Worm (Caenorhabditis elegans) whole organism, L2 larva: ENCODE measurements around the gene Y105C5A.1272.

ENCODE experiments used
- ZK546.5 ChIP-seq: sonication (generic microtip); optimal IDR thresholded peaks from 2 replicates; lab custom pipeline; 2017; ENCODE audit warnings: missing biosample characterization, missing genetic modification characterization
- egl-27 ChIP-seq: sonication (generic microtip); optimal IDR thresholded peaks from 3 replicates; lab custom pipeline; 2017; ENCODE audit warnings: missing biosample characterization, missing genetic modification reagents, missing genetic modification characterization
- fos-1 ChIP-seq: fragments of 150-350 bp; optimal IDR thresholded peaks from 2 replicates; lab custom pipeline; 2014; ENCODE audit warnings: missing biosample characterization, missing genetic modification characterization
- lin-11 ChIP-seq: fragments of 150-350 bp; sonication (generic microtip); optimal IDR thresholded peaks from 2 replicates; lab custom pipeline; 2014; ENCODE audit warnings: missing biosample characterization, missing genetic modification characterization, inconsistent platforms, mixed read lengths
- mab-5 ChIP-seq: fragments of 150-350 bp; optimal IDR thresholded peaks from 2 replicates; lab custom pipeline; 2014; ENCODE audit warnings: missing biosample characterization, missing genetic modification characterization
- nhr-237 ChIP-seq: fragments of 150-350 bp; optimal IDR thresholded peaks from 2 replicates; lab custom pipeline; 2014; ENCODE audit warnings: missing biosample characterization, missing genetic modification characterization
- nhr-25 ChIP-seq: fragments of 150-350 bp; sonication (generic microtip); optimal IDR thresholded peaks from 3 replicates; lab custom pipeline; 2014; ENCODE audit warnings: missing biosample characterization, missing genetic modification characterization
- sma-3 ChIP-seq: sonication (generic microtip); optimal IDR thresholded peaks from 2 replicates; lab custom pipeline; 2016; ENCODE audit warnings: missing genetic modification reagents, missing genetic modification characterization, missing compliant biosample characterization
- unc-62 ChIP-seq: fragments of 150-350 bp; optimal IDR thresholded peaks from 2 replicates; lab custom pipeline; 2014; ENCODE audit warnings: missing biosample characterization, missing genetic modification reagents, missing genetic modification characterization

- TF ChIP-seq fos-1 (peak; percentile 29), nhr-25 (no peak), unc-62 (GFP tag; lab: Kevin White, UChicago) (no peak), ZK546.5 (tag; lab: Kevin White, UChicago) (no peak), sma-3 (GFP tag; lab: Kevin White, UChicago) (no peak), nhr-237 (no peak), lin-11 (tag; lab: Kevin White, UChicago) (peak; percentile 32), mab-5 (tag; lab: Kevin White, UChicago) (peak; percentile 79), egl-27 (tag; lab: Kevin White, UChicago) (peak; percentile 73)
Observed at ce11 chrIV:15696786-15697185, 50.0 kb downstream of the Y105C5A.1272 start.
